Worm (Caenorhabditis elegans) whole organism, young adult: ENCODE data around the gene nhr-253.

Experiments used
- egl-44 ChIP-seq: fragments of 200-800 bp; sonication (Bioruptor generic); IDR thresholded peaks from 2 replicates; pipeline ENCODE4 v1.3.6; 2022; ENCODE audit warnings: missing genetic modification reagents, missing genetic modification characterization, missing compliant biosample characterization
- hmg-20 ChIP-seq: fragments of 200-800 bp; sonication (Bioruptor generic); IDR thresholded peaks from 2 replicates; pipeline ENCODE4 v1.3.6; 2022; ENCODE audit warnings: missing genetic modification reagents, missing genetic modification characterization, missing compliant biosample characterization
- lsy-27 ChIP-seq: sonication (generic microtip); optimal IDR thresholded peaks from 2 replicates; lab custom pipeline; 2017; ENCODE audit warnings: missing genetic modification characterization, mild to moderate bottlenecking, missing compliant biosample characterization, antibody characterized with exemption, missing genotype, borderline replicate concordance; ENCODE audit not compliant: insufficient read depth
- mcd-1 ChIP-seq: fragments of 200-800 bp; sonication (Bioruptor generic); IDR thresholded peaks from 2 replicates; pipeline ENCODE4 v1.3.6; 2022; ENCODE audit warnings: missing genetic modification reagents, missing genetic modification characterization, missing compliant biosample characterization
- rec-8 ChIP-seq, 2 experiments: sonication (generic microtip); optimal IDR thresholded peaks; 2 replicates each; lab custom pipeline; 2016; ENCODE audit warnings: mild to moderate bottlenecking in 2 of 2, missing genetic modification characterization in 2 of 2, missing genetic modification reagents in 2 of 2, missing genotype in 2 of 2, missing biosample characterization in 1 of 2, missing compliant biosample characterization in 1 of 2, moderate library complexity in 1 of 2
- ztf-3 ChIP-seq: fragments of 200-800 bp; sonication (Bioruptor generic); optimal IDR thresholded peaks from 2 replicates; lab custom pipeline; 2018; ENCODE audit warnings: mild to moderate bottlenecking, missing genetic modification characterization, missing compliant biosample characterization

- TF ChIP-seq hmg-20 = no peak
- TF ChIP-seq mcd-1 (GFP tag; lab: Robert Waterston, UW) = no peak
- no peak for TF ChIP-seq lsy-27 (tag; lab: Kevin White, UChicago)
- TF ChIP-seq rec-8 (tag; optimal IDR thresholded peaks at IDR 0.05; lab: Kevin White, UChicago) = no peak
- no peak for TF ChIP-seq egl-44
- TF ChIP-seq ztf-3 (GFP tag; lab: Kevin White, UChicago) = no peak
These were observed 10.9 kb upstream of the nhr-253 start, which contains the start of gene lipl-5 for ce11 chrV:385488-385887.
